Fruit fly (Drosophila melanogaster) whole organism, wandering third instar larva: ENCODE measurements around the gene sro.
A peak's percentile ranks its signal among the peaks of the same experiment; 100 is the strongest.

Experiments used
- Abd-B ChIP-seq: fragments of >200 bp; optimal IDR thresholded peaks from 2 replicates; lab custom pipeline; 2017; ENCODE audit warnings: missing biosample characterization, missing genetic modification characterization
- CG32264 ChIP-seq: fragments of 200-800 bp; sonication (Bioruptor generic); optimal IDR thresholded peaks from 2 replicates; lab custom pipeline; 2016; ENCODE audit warnings: missing biosample characterization, missing genetic modification characterization
- CG9705 ChIP-seq: fragments of 200-800 bp; sonication (Bioruptor generic); optimal IDR thresholded peaks from 2 replicates; lab custom pipeline; 2018; ENCODE audit warnings: missing biosample characterization, mild to moderate bottlenecking, missing genetic modification characterization
- CrebA ChIP-seq: fragments of 200-800 bp; sonication (Bioruptor generic); optimal IDR thresholded peaks from 2 replicates; lab custom pipeline; 2016; ENCODE audit warnings: missing biosample characterization, mild to moderate bottlenecking, missing genetic modification characterization, borderline replicate concordance
- Dfd ChIP-seq: fragments of >200 bp; optimal IDR thresholded peaks from 2 replicates; lab custom pipeline; 2017; ENCODE audit warnings: missing biosample characterization, missing genetic modification characterization
- Dif ChIP-seq: fragments of 200-275, 200-300 bp; sonication (Bioruptor generic); optimal IDR thresholded peaks from 2 replicates; lab custom pipeline; 2018; ENCODE audit warnings: missing biosample characterization, missing genetic modification characterization; ENCODE audit not compliant: partially characterized antibody
- GATAd ChIP-seq: sonication (Bioruptor generic); optimal IDR thresholded peaks from 2 replicates; lab custom pipeline; 2016; ENCODE audit warnings: missing biosample characterization, missing genetic modification characterization
- HLH106 ChIP-seq: fragments of 200-800 bp; optimal IDR thresholded peaks from 3 replicates; lab custom pipeline; 2019; ENCODE audit warnings: missing biosample characterization, mild to moderate bottlenecking, missing genetic modification characterization, moderate library complexity
- Hnf4 ChIP-seq: fragments of 200-800 bp; sonication (Bioruptor generic); optimal IDR thresholded peaks from 2 replicates; lab custom pipeline; 2016; ENCODE audit warnings: missing biosample characterization, mild to moderate bottlenecking, missing genetic modification characterization
- Hr78 ChIP-seq: fragments of >200 bp; optimal IDR thresholded peaks from 2 replicates; lab custom pipeline; 2017; ENCODE audit warnings: missing biosample characterization, missing genetic modification characterization
- Hr83 ChIP-seq: fragments of 200-300 bp; sonication (Bioruptor generic); optimal IDR thresholded peaks from 2 replicates; lab custom pipeline; 2016; ENCODE audit warnings: missing biosample characterization, mild to moderate bottlenecking, missing genetic modification characterization, moderate library complexity; ENCODE audit not compliant: poor library complexity, severe bottlenecking
- Jra ChIP-seq: sonication (Bioruptor generic); optimal IDR thresholded peaks from 2 replicates; lab custom pipeline; 2016; ENCODE audit warnings: missing biosample characterization, missing genetic modification characterization
- Mio ChIP-seq: sonication (Bioruptor generic); optimal IDR thresholded peaks from 2 replicates; lab custom pipeline; 2016; ENCODE audit warnings: missing biosample characterization, missing genetic modification characterization
- Myc ChIP-seq: fragments of >200 bp; optimal IDR thresholded peaks from 2 replicates; lab custom pipeline; 2017
- N ChIP-seq: fragments of >200 bp; optimal IDR thresholded peaks from 2 replicates; lab custom pipeline; 2018; ENCODE audit warnings: missing biosample characterization, missing external identifiers, missing genetic modification characterization
- OdsH ChIP-seq: fragments of 200-800 bp; sonication (Bioruptor generic); optimal IDR thresholded peaks from 2 replicates; lab custom pipeline; 2016; ENCODE audit warnings: missing biosample characterization, mild to moderate bottlenecking, missing genetic modification characterization
- Rel ChIP-seq, 2 experiments: fragments of 200-800 bp; sonication (Bioruptor generic) in 1 of 2; optimal IDR thresholded peaks; 2 replicates in 1 of 2; 3 replicates in 1 of 2; lab custom pipeline; 2016 to 2019; ENCODE audit warnings: mild to moderate bottlenecking in 2 of 2, missing biosample characterization in 2 of 2, missing genetic modification characterization in 2 of 2, moderate library complexity in 1 of 2
- Sp1 ChIP-seq: fragments of 200-800 bp; sonication (Bioruptor generic); optimal IDR thresholded peaks from 3 replicates; lab custom pipeline; 2019; ENCODE audit warnings: missing biosample characterization, mild to moderate bottlenecking, missing genetic modification characterization, moderate library complexity
- Vsx2 ChIP-seq: fragments of 200-300, 225-300 bp; sonication (Bioruptor generic); optimal IDR thresholded peaks from 2 replicates; lab custom pipeline; 2018; ENCODE audit warnings: missing biosample characterization, missing genetic modification characterization; ENCODE audit not compliant: partially characterized antibody
- br ChIP-seq: fragments of 200-800 bp; sonication (Bioruptor generic); optimal IDR thresholded peaks from 2 replicates; lab custom pipeline; 2016; ENCODE audit warnings: missing biosample characterization, missing genetic modification characterization
- brk ChIP-seq: fragments of 200-800 bp; sonication (Bioruptor generic); optimal IDR thresholded peaks from 2 replicates; lab custom pipeline; 2016; ENCODE audit warnings: missing biosample characterization, mild to moderate bottlenecking, missing genetic modification characterization
- dl ChIP-seq, 2 experiments: fragments of 175-275, 200-275 bp in 1 of 2; fragments of 200-275 bp in 1 of 2; sonication (Bioruptor generic); optimal IDR thresholded peaks; lab custom pipeline; 2018; ENCODE audit warnings: mild to moderate bottlenecking in 2 of 2, missing biosample characterization in 2 of 2, missing genetic modification characterization in 2 of 2, moderate library complexity in 2 of 2; ENCODE audit not compliant: partially characterized antibody in 2 of 2, insufficient read depth in 1 of 2
- dmrt93B ChIP-seq: fragments of 200-800 bp; sonication (Bioruptor generic); optimal IDR thresholded peaks from 2 replicates; lab custom pipeline; 2018; ENCODE audit warnings: missing biosample characterization, mild to moderate bottlenecking, missing genetic modification characterization
- dsf ChIP-seq: sonication (Bioruptor generic); optimal IDR thresholded peaks from 2 replicates; lab custom pipeline; 2016; ENCODE audit warnings: missing biosample characterization, missing genetic modification characterization, borderline replicate concordance
- ey ChIP-seq: fragments of 200-800 bp; sonication (Bioruptor generic); optimal IDR thresholded peaks from 2 replicates; lab custom pipeline; 2016; ENCODE audit warnings: missing biosample characterization, missing genetic modification characterization
- foxo ChIP-seq, 2 experiments: fragments of 200-800 bp; sonication (Bioruptor generic); optimal IDR thresholded peaks; 2 replicates in 1 of 2; 3 replicates in 1 of 2; lab custom pipeline; 2016 to 2017; ENCODE audit warnings: missing biosample characterization in 2 of 2, missing genetic modification characterization in 2 of 2
- fru ChIP-seq: fragments of 200-800 bp; sonication (Bioruptor generic); optimal IDR thresholded peaks from 3 replicates; lab custom pipeline; 2016; ENCODE audit warnings: missing biosample characterization, mild to moderate bottlenecking, missing genetic modification characterization
- h ChIP-seq: fragments of 200-800 bp; sonication (Bioruptor generic); optimal IDR thresholded peaks from 3 replicates; lab custom pipeline; 2016; ENCODE audit warnings: missing biosample characterization, mild to moderate bottlenecking, missing genetic modification characterization
- jim ChIP-seq: fragments of 175-275, 200-325 bp; sonication (Bioruptor generic); optimal IDR thresholded peaks from 2 replicates; lab custom pipeline; 2016; ENCODE audit warnings: missing biosample characterization, mild to moderate bottlenecking, missing genetic modification characterization
- lola ChIP-seq: fragments of >200 bp; optimal IDR thresholded peaks from 2 replicates; lab custom pipeline; 2017; ENCODE audit warnings: missing biosample characterization, missing genetic modification characterization
- pan ChIP-seq: fragments of >200 bp; optimal IDR thresholded peaks from 2 replicates; lab custom pipeline; 2017
- psq ChIP-seq: fragments of 200-800 bp; sonication (Bioruptor generic); optimal IDR thresholded peaks from 3 replicates; lab custom pipeline; 2017; ENCODE audit warnings: missing biosample characterization, mild to moderate bottlenecking, missing genetic modification characterization, moderate library complexity
- rgr ChIP-seq: fragments of 200-800 bp; sonication (Bioruptor generic); optimal IDR thresholded peaks from 3 replicates; lab custom pipeline; 2016; ENCODE audit warnings: missing biosample characterization, mild to moderate bottlenecking, missing genetic modification characterization
- sage ChIP-seq: fragments of 200-800 bp; sonication (Bioruptor generic); optimal IDR thresholded peaks from 2 replicates; lab custom pipeline; 2016; ENCODE audit warnings: missing biosample characterization, mild to moderate bottlenecking, missing genetic modification characterization
- sv ChIP-seq: fragments of 200-800 bp; sonication (Bioruptor generic); optimal IDR thresholded peaks from 3 replicates; lab custom pipeline; 2016; ENCODE audit warnings: missing biosample characterization, missing genetic modification characterization
- tai ChIP-seq: sonication (Bioruptor generic); optimal IDR thresholded peaks from 2 replicates; lab custom pipeline; 2016; ENCODE audit warnings: missing biosample characterization, missing genetic modification characterization
- usp ChIP-seq: fragments of >200 bp; optimal IDR thresholded peaks from 2 replicates; lab custom pipeline; 2017; ENCODE audit warnings: missing biosample characterization, missing genetic modification characterization
- woc ChIP-seq: sonication (Bioruptor generic); optimal IDR thresholded peaks from 2 replicates; lab custom pipeline; 2016; ENCODE audit warnings: missing biosample characterization, mild to moderate bottlenecking, missing genetic modification characterization

sro gene

DNA sequence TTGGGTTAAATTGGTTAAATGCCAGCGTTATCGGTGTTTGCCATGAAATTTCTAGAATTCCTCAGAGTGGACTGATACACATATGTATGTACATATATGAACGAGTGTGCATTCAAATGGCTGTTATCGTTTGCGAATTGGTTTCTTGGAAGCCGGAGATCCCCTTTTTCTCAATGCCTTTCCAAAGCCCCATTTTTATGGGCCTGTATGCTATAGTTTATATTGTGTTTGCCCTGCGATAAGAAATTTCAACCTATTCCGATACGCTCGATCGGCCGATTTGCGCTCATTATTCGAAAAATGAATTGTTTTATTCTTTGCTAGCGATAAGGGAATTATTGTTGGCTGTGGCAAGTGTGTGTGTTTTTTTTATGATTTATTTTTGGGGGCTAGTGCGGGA lies 11.2 kb upstream of the sro start:
- TF ChIP-seq Rel (GFP tag; optimal IDR thresholded peaks at IDR 0.05; lab: Kevin White, UChicago) = no peak
- peak; percentile 97 for TF ChIP-seq Rel (tag; optimal IDR thresholded peaks at IDR 0.05; lab: Kevin White, UChicago)
- TF ChIP-seq brk = no peak
- no peak for TF ChIP-seq Abd-B (GFP tag; lab: Kevin White, UChicago)

DNA sequence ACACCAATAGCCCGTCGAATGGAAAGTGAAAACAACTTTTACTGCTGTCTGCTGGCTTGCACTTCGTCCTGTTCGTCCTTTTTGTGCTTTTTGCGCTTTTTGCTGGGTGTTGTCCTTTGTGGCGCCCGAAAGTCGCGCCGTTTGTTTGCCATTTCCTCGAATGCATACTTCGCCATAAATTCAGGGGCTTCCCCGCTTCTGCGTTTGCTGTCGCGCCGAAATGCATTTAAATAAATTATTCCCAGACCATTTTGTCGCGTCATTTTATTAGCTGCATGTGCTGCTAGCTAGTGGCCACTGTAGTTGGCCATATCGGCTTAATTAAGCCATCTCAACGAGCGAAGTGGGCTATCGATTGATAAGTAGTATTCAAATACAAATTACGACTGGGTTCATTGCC lies 9.2 kb upstream of the sro start:
- TF ChIP-seq pan (lab: Kevin White, UChicago) (no peak), Hr83 (GFP tag; lab: Kevin White, UChicago) (no peak), OdsH (GFP tag; lab: Kevin White, UChicago) (no peak), dmrt93B (no peak), Rel (GFP tag; optimal IDR thresholded peaks at IDR 0.05; lab: Kevin White, UChicago) (no peak), Rel (tag; optimal IDR thresholded peaks at IDR 0.05; lab: Kevin White, UChicago) (peak; percentile 95), br (GFP tag; lab: Kevin White, UChicago) (no peak)

DNA sequence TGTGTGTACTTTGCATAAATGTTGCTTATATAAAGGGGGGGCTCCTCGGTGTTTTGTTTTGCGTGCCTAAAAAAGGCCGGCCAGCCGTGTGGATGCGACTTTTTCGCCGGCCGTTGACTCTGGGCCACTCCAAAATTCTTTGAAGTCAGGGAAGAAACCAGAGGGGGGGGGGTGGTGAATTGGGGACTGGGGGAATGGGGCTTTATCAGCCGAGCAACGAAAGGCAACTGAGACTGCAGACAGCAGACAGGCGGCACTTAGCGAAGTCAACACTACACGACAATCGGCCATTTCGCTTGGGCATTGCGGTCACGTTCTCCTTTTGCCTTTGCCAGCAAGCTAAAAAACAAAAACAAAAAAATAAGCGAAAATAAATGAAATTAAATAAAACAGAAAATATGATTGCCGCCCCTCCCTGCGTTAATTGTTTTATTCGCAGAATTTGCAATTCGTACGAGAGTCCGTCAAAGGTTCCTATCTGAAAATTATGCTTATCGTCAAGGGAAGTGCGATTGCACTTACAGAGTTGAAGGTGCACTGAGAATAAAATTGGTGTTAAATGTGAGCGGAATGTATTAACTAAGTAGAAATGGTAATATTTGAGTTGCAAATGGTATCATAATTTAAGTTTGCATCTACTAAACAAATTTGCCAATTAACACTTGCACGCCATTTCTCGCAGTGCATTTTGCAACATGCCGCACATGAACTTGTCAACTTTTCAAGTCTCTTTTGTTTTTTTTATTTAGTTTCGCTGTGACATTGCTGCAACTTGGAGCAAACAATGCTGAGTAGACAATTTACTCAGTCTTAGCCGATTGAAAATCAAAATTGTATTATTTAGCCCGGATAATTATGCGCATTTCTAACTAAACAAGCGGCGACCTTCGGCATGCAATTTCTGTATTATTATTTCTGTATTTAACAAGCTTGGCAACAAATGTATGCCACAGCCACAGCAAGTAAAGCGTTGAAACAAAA lies 8.1 kb upstream of the sro start:
- TF ChIP-seq usp (no peak), h (GFP tag; lab: Kevin White, UChicago) (peak; percentile 65), br (GFP tag; lab: Kevin White, UChicago) (peak; percentile 65), GATAd (no peak), Jra (GFP tag; lab: Kevin White, UChicago) (peak; percentile 27), jim (GFP tag; lab: Kevin White, UChicago) (no peak), Dif (GFP tag; lab: Kevin White, UChicago) (no peak), lola (GFP tag; lab: Kevin White, UChicago) (no peak), Myc (no peak), dl (GFP tag; optimal IDR thresholded peaks at IDR 0.05; lab: Kevin White, UChicago; ENCODE audit: insufficient read depth in 1 of 2, partially characterized antibody in 2 of 2) (no peak), psq (GFP tag; lab: Kevin White, UChicago) (peak; percentile 21), Mio (no peak), dmrt93B (peak; percentile 71), Rel (GFP tag; optimal IDR thresholded peaks at IDR 0.05; lab: Kevin White, UChicago) (peak; percentile 13), Rel (tag; optimal IDR thresholded peaks at IDR 0.05; lab: Kevin White, UChicago) (peak; percentile 52), Hr83 (GFP tag; lab: Kevin White, UChicago) (peak; percentile 61), Sp1 (GFP tag; lab: Kevin White, UChicago) (peak; percentile 11), N (GFP tag; lab: Kevin White, UChicago) (no peak), Hnf4 (GFP tag; lab: Kevin White, UChicago) (peak; percentile 75), Vsx2 (GFP tag; lab: Kevin White, UChicago) (no peak), HLH106 (peak; percentile 72), dsf (GFP tag; lab: Kevin White, UChicago) (no peak), foxo (GFP tag; optimal IDR thresholded peaks at IDR 0.05; lab: Kevin White, UChicago) (peak in 1 of 2 experiments; percentile 85), Abd-B (GFP tag; lab: Kevin White, UChicago) (no peak), Dfd (GFP tag; lab: Kevin White, UChicago) (no peak), tai (GFP tag; lab: Kevin White, UChicago) (no peak), sv (GFP tag; lab: Kevin White, UChicago) (no peak), ey (GFP tag; lab: Kevin White, UChicago) (peak; percentile 70), CrebA (GFP tag; lab: Kevin White, UChicago) (no peak), sage (GFP tag; lab: Kevin White, UChicago) (peak; percentile 72), rgr (GFP tag; lab: Kevin White, UChicago) (peak; percentile 55), Hr78 (GFP tag; lab: Kevin White, UChicago) (no peak), OdsH (GFP tag; lab: Kevin White, UChicago) (peak; percentile 55), CG32264 (peak; percentile 59), fru (GFP tag; lab: Kevin White, UChicago) (peak; percentile 88), woc (GFP tag; lab: Kevin White, UChicago) (peak; percentile 70), pan (lab: Kevin White, UChicago) (no peak), brk (peak; percentile 21), CG9705 (GFP tag; lab: Kevin White, UChicago) (no peak)
